Fruit fly (Drosophila melanogaster): Measurements from ENCODE around the gene CG9915.

CG9915 gene

DNA sequence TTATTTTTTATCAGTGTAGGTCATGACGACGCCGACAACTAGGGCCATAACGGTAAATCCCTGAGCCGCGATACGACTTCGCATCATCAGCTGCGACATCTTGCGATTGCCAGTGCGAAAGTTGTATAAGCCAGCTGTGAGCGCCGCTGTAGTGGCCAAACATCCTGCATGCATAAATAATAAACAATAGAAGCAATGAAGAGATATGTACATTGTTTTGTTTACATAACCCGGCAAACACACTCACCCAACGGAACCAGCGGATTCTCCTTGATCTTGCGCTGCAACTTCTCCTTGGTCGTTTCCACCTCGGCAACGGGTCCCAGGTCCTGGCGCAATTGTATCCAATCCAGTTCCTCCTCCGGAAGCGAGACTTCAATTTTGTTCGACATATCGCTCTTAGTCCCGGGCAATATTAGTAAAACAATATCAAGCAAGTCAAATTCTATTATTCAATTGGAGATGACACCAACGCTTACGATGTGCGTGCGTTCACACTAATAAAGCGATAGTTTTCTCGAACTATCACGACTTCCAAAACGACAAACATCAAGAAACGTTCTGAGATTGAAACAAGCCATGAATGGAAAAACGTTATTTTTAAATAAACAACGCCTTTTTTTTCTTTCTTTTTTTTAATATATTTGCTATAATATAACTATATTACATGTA lies 18.8 kb upstream of the CG9915 start (continued):
- peak; percentile 90 for TF ChIP-seq CG15514 (GFP tag; optimal IDR thresholded peaks at IDR 0.05)
- TF ChIP-seq CG11398 (GFP tag; optimal IDR thresholded peaks at IDR 0.05): no peak
- no peak for TF ChIP-seq tgo (GFP tag; IDR thresholded peaks at IDR 0.05)
- no peak for TF ChIP-seq sd (tag; optimal IDR thresholded peaks at IDR 0.05)
- peak; percentile 58 for TF ChIP-seq pzg (GFP tag; optimal IDR thresholded peaks at IDR 0.05)
- peak; percentile 28 for TF ChIP-seq CoRest (tag; optimal IDR thresholded peaks at IDR 0.05)
- TF ChIP-seq CG32772 (GFP tag; IDR thresholded peaks at IDR 0.05): no peak
- no peak for TF ChIP-seq PHDP (tag; optimal IDR thresholded peaks at IDR 0.05)
- TF ChIP-seq Deaf1 (tag; optimal IDR thresholded peaks at IDR 0.05): no peak
- TF ChIP-seq Dip3 (GFP tag; optimal IDR thresholded peaks at IDR 0.05): no peak
- TF ChIP-seq CG13894 (tag; optimal IDR thresholded peaks at IDR 0.05): no peak
- no peak for TF ChIP-seq lola (GFP tag; optimal IDR thresholded peaks at IDR 0.05)
- no peak for TF ChIP-seq CG13424 (tag; optimal IDR thresholded peaks at IDR 0.05)
- no peak for TF ChIP-seq CG17359 (tag; optimal IDR thresholded peaks at IDR 0.05)
- peak; percentile 72 for TF ChIP-seq hbn (GFP tag; IDR thresholded peaks at IDR 0.05; ENCODE audit: partially characterized antibody)
- TF ChIP-seq CG34376 (GFP tag; optimal IDR thresholded peaks at IDR 0.05): no peak
- TF ChIP-seq Mrtf (GFP tag; IDR thresholded peaks at IDR 0.05): no peak
- TF ChIP-seq CG42726 (GFP tag; IDR thresholded peaks at IDR 0.05; ENCODE audit: partially characterized antibody): peak; percentile 89; the same call in 1 of the 2 replicates
- TF ChIP-seq Sry-δ (GFP tag; optimal IDR thresholded peaks at IDR 0.05): peak; percentile 89
- TF ChIP-seq CG34224 (GFP tag; IDR thresholded peaks at IDR 0.05; ENCODE audit: partially characterized antibody): peak; percentile 78
- TF ChIP-seq tx (GFP tag; optimal IDR thresholded peaks at IDR 0.05): no peak
- TF ChIP-seq CG30403 (GFP tag; optimal IDR thresholded peaks at IDR 0.05): no peak
- no peak for TF ChIP-seq unpg (GFP tag; optimal IDR thresholded peaks at IDR 0.05)
- TF ChIP-seq stc (GFP tag; IDR thresholded peaks at IDR 0.05): no peak
- no peak for TF ChIP-seq CG16779 (GFP tag; IDR thresholded peaks at IDR 0.05)
- TF ChIP-seq cwo (GFP tag; optimal IDR thresholded peaks at IDR 0.05): no peak
- TF ChIP-seq gfzf (GFP tag; optimal IDR thresholded peaks at IDR 0.05): peak; percentile 51
- TF ChIP-seq grau (tag; optimal IDR thresholded peaks at IDR 0.05): no peak
- TF ChIP-seq sna (GFP tag; IDR thresholded peaks at IDR 0.05; ENCODE audit: partially characterized antibody): peak; percentile 70
- no peak for TF ChIP-seq CG15011 (GFP tag; optimal IDR thresholded peaks at IDR 0.05)
- no peak for TF ChIP-seq Chrac-16 (GFP tag; optimal IDR thresholded peaks at IDR 0.05)
- no peak for TF ChIP-seq chm (GFP tag; IDR thresholded peaks at IDR 0.05)
- no peak for TF ChIP-seq eyg (GFP tag; optimal IDR thresholded peaks at IDR 0.05)
- TF ChIP-seq CG17385 (GFP tag; optimal IDR thresholded peaks at IDR 0.05): no peak
- TF ChIP-seq dm (GFP tag; optimal IDR thresholded peaks at IDR 0.05): no peak
- TF ChIP-seq Hey (tag; optimal IDR thresholded peaks at IDR 0.05): no peak
- TF ChIP-seq nom (GFP tag; optimal IDR thresholded peaks at IDR 0.05): no peak
- TF ChIP-seq CG15601 (tag; optimal IDR thresholded peaks at IDR 0.05): peak; percentile 40
- no peak for TF ChIP-seq Elba2 (GFP tag; optimal IDR thresholded peaks at IDR 0.05)
- TF ChIP-seq MTF-1 (GFP tag; optimal IDR thresholded peaks at IDR 0.05; ENCODE audit: borderline replicate concordance): no peak
- TF ChIP-seq B-H2 (GFP tag; optimal IDR thresholded peaks at IDR 0.05): peak; percentile 24
- TF ChIP-seq NK7.1 (GFP tag; optimal IDR thresholded peaks at IDR 0.05): no peak
- no peak for TF ChIP-seq klu (GFP tag; IDR thresholded peaks at IDR 0.05)
- no peak for TF ChIP-seq CG18599 (GFP tag; optimal IDR thresholded peaks at IDR 0.05)
- no peak for TF ChIP-seq CG9609 (GFP tag; optimal IDR thresholded peaks at IDR 0.05)
- 0 out of 2 replicates have a peak, but pooled peaks have one; percentile 10 for TF ChIP-seq CG1024 (GFP tag; IDR thresholded peaks at IDR 0.05)
- no peak for TF ChIP-seq trh (GFP tag; optimal IDR thresholded peaks at IDR 0.05)
- peak; percentile 47 for TF ChIP-seq D (optimal IDR thresholded peaks at IDR 0.05)
- TF ChIP-seq D (GFP tag; optimal IDR thresholded peaks at IDR 0.05): no peak

All from whole organism, embryonic.